Fruit fly (Drosophila melanogaster): ENCODE results near the gene CG31278.

- TF ChIP-seq h (optimal IDR thresholded peaks at IDR 0.05) = no peak
- no peak for TF ChIP-seq Myc (optimal IDR thresholded peaks at IDR 0.05)
- no peak for TF ChIP-seq ttk (optimal IDR thresholded peaks at IDR 0.05)
- no peak for TF ChIP-seq psq (optimal IDR thresholded peaks at IDR 0.05)
- TF ChIP-seq Sin3A (optimal IDR thresholded peaks at IDR 0.05) = no peak
Measured at dm6 chr3R:10659563-10659962, 48.6 kb downstream of the CG31278 start.

Measured in Kc167 (cell line).